Fruit fly (Drosophila melanogaster): ENCODE results near the gene TwdlO.

DNA sequence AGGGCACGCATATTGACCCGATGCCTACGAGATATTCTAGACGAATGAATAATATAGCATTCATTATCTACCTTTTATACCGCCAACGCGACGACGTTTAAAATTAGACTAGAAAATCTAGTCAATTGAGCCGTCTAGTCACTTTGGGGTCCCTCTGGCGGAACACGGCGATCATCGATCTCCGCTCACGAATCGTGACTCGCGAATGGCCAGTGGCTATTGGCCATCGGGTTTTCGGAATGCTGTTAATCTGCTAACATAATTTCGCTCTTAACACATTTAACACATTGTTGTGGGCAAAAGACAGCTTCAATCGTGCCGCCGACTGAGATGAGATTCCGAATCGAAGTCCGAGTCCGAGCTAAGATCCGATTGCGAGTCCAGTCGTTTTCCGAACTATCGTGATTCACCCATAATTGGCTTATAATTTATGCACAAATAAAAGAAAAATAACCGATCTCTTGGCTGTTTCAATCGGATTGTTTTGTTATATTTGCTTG is 5.2 kb downstream of the TwdlO start, which contains the start of gene TwdlP:
- no peak for TF ChIP-seq Hr4 (GFP tag; optimal IDR thresholded peaks at IDR 0.05)
- no peak for TF ChIP-seq CG6792 (GFP tag; optimal IDR thresholded peaks at IDR 0.05)
- TF ChIP-seq CG7368 (GFP tag; optimal IDR thresholded peaks at IDR 0.05), result no peak

All from whole organism, prepupa.